Fruit fly (Drosophila melanogaster): Measurements from ENCODE around the gene Bet5.

Gene Bet5

dm6 chr3R:30216210-30216609 lies 36.2 kb downstream of the Bet5 start, which contains the start of gene CecC:
TSS of gene CecC (plus strand) at chr3R:30216484.
- no peak for TF ChIP-seq CG14655 (GFP tag; optimal IDR thresholded peaks at IDR 0.05)
- TF ChIP-seq CG15710 (tag; optimal IDR thresholded peaks at IDR 0.05): no peak
- no peak for TF ChIP-seq CG34367 (tag; optimal IDR thresholded peaks at IDR 0.05)
- no peak for TF ChIP-seq fd96Ca (GFP tag; IDR thresholded peaks at IDR 0.05)
- no peak for TF ChIP-seq rn (GFP tag; IDR thresholded peaks at IDR 0.05)
- TF ChIP-seq CG10348 (GFP tag; IDR thresholded peaks at IDR 0.05): no peak
- TF ChIP-seq gl (tag; optimal IDR thresholded peaks at IDR 0.05): no peak
- no peak for TF ChIP-seq Pif1A (GFP tag; optimal IDR thresholded peaks at IDR 0.05)
- no peak for TF ChIP-seq CG9948 (tag; optimal IDR thresholded peaks at IDR 0.05)
- no peak for TF ChIP-seq Snoo (tag; optimal IDR thresholded peaks at IDR 0.05)

DNA sequence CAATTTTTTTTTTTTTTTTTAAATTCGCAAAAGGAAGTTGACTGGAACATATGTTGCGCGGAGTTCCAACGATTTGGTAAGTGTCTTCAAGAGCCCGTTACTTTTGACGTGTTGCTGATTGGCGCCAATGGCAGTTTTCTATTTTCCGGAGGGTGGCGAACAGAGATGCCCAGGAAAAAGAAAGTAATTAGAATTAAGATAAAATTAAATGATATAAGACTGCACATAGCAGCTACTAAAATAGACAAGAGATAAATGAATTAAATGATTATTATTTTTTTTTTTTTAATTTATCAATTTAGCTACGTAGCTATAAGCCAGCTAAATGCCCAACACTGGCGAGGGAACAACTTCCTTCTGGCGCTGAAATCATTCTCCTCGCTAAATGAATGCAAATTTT lies 42.2 kb downstream of the Bet5 start:
- TF ChIP-seq CG12605 (GFP tag; IDR thresholded peaks at IDR 0.05): no peak
- no peak for TF ChIP-seq Ets98B (GFP tag; IDR thresholded peaks at IDR 0.05)
- no peak for TF ChIP-seq CG14655 (GFP tag; optimal IDR thresholded peaks at IDR 0.05)
- no peak for TF ChIP-seq CG10348 (GFP tag; IDR thresholded peaks at IDR 0.05)
- TF ChIP-seq CG13204 (GFP tag; optimal IDR thresholded peaks at IDR 0.05): no peak
- no peak for TF ChIP-seq CG32121 (GFP tag; IDR thresholded peaks at IDR 0.05)
- no peak for TF ChIP-seq EcR (GFP tag; optimal IDR thresholded peaks at IDR 0.05)
- TF ChIP-seq CG17806 (tag; optimal IDR thresholded peaks at IDR 0.05): no peak
- no peak for TF ChIP-seq Pif1B (GFP tag; optimal IDR thresholded peaks at IDR 0.05)

DNA sequence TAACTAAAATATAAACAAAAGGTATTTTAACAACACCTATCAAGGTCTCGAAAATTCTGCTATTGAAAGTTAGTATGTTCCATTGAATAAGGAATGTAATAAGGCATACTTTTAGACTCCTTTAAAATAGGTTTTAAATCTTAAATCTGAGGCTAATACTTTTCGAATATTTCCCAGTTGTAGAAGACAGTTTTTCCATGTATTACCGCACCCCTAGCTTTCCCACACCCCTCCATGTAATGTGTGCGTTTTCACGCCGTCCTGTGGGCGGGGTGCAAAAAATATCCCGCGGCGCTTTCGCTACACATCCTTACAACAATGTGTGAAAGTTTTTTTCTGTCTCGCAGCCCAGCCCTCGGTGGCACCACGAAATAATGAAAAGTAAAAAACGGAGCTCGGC lies 44.5 kb downstream of the Bet5 start:
- no peak for TF ChIP-seq Ets98B (GFP tag; IDR thresholded peaks at IDR 0.05)
- no peak for TF ChIP-seq CG13204 (GFP tag; optimal IDR thresholded peaks at IDR 0.05)
- no peak for TF ChIP-seq Pif1A (GFP tag; optimal IDR thresholded peaks at IDR 0.05)
- TF ChIP-seq CG14655 (GFP tag; optimal IDR thresholded peaks at IDR 0.05): no peak
- TF ChIP-seq Snoo (tag; optimal IDR thresholded peaks at IDR 0.05): no peak
- TF ChIP-seq CG4496 (GFP tag; IDR thresholded peaks at IDR 0.05): no peak
- no peak for TF ChIP-seq CG15710 (tag; optimal IDR thresholded peaks at IDR 0.05)
- no peak for TF ChIP-seq CG10348 (GFP tag; IDR thresholded peaks at IDR 0.05)
- TF ChIP-seq CG12605 (GFP tag; IDR thresholded peaks at IDR 0.05): no peak
- TF ChIP-seq CG9948 (tag; optimal IDR thresholded peaks at IDR 0.05): no peak
- TF ChIP-seq CG34367 (tag; optimal IDR thresholded peaks at IDR 0.05): no peak
- no peak for TF ChIP-seq Pif1B (GFP tag; optimal IDR thresholded peaks at IDR 0.05)
- TF ChIP-seq CG32121 (GFP tag; IDR thresholded peaks at IDR 0.05): no peak
- no peak for TF ChIP-seq rn (GFP tag; IDR thresholded peaks at IDR 0.05)
- TF ChIP-seq CG8159 (tag; optimal IDR thresholded peaks at IDR 0.05): no peak
- TF ChIP-seq gl (tag; optimal IDR thresholded peaks at IDR 0.05): no peak

Measured in whole organism, pupa.